Fruit fly (Drosophila melanogaster): ENCODE data around the gene CG12288.

- no peak for TF ChIP-seq Ets98B (GFP tag; IDR thresholded peaks at IDR 0.05)
- TF ChIP-seq CG14655 (GFP tag; optimal IDR thresholded peaks at IDR 0.05), result no peak
- TF ChIP-seq Pif1B (GFP tag; optimal IDR thresholded peaks at IDR 0.05), result no peak
- no peak for TF ChIP-seq EcR (GFP tag; optimal IDR thresholded peaks at IDR 0.05)
- TF ChIP-seq Snoo (tag; optimal IDR thresholded peaks at IDR 0.05), result no peak
- TF ChIP-seq D1 (tag; optimal IDR thresholded peaks at IDR 0.05), result no peak
- no peak for TF ChIP-seq CG10348 (GFP tag; IDR thresholded peaks at IDR 0.05)
- no peak for TF ChIP-seq gl (tag; optimal IDR thresholded peaks at IDR 0.05)
These were observed 40.9 kb downstream of the CG12288 start, which contains the start of gene CG6012 for dm6 chr2L:16861126-16861525.
